Fruit fly (Drosophila melanogaster) whole organism, embryonic: ENCODE data around the gene CHKov1.

Experiments used
- Atf-2 ChIP-seq: fragments of 200-800 bp; sonication (Bioruptor generic); optimal IDR thresholded peaks from 2 replicates; lab custom pipeline; 2016; ENCODE audit warnings: missing biosample characterization, missing genetic modification characterization
- C15 ChIP-seq: fragments of 200-800 bp; sonication (Bioruptor generic); IDR thresholded peaks from 3 replicates; pipeline ENCODE4 v1.3.6; 2022; ENCODE audit warnings: missing biosample characterization, missing genetic modification characterization
- CG10431 ChIP-seq: fragments of 200-800 bp; sonication (Bioruptor generic); optimal IDR thresholded peaks from 3 replicates; lab custom pipeline; 2018; ENCODE audit warnings: missing biosample characterization, mild to moderate bottlenecking, missing genetic modification characterization
- CG13775 ChIP-seq: fragments of 200-800 bp; sonication (Bioruptor generic); optimal IDR thresholded peaks from 3 replicates; lab custom pipeline; 2017; ENCODE audit warnings: missing biosample characterization, mild to moderate bottlenecking, missing genetic modification characterization
- CG14965 ChIP-seq: fragments of 200-800 bp; sonication (Bioruptor generic); optimal IDR thresholded peaks from 2 replicates; lab custom pipeline; 2016; ENCODE audit warnings: missing biosample characterization, missing genetic modification characterization, borderline replicate concordance
- CG15479 ChIP-seq: fragments of 200-800 bp; sonication (Bioruptor generic); optimal IDR thresholded peaks from 3 replicates; lab custom pipeline; 2019; ENCODE audit warnings: missing biosample characterization, mild to moderate bottlenecking, missing genetic modification characterization, moderate library complexity
- CG15696 ChIP-seq: fragments of 200-800 bp; sonication (Bioruptor generic); optimal IDR thresholded peaks from 2 replicates; lab custom pipeline; 2019; ENCODE audit warnings: missing biosample characterization, mild to moderate bottlenecking, missing genetic modification characterization, moderate library complexity
- CG16815 ChIP-seq: fragments of 200-800 bp; sonication (Bioruptor generic); optimal IDR thresholded peaks from 3 replicates; lab custom pipeline; 2017; ENCODE audit warnings: missing biosample characterization, mild to moderate bottlenecking, missing genetic modification characterization
- CG17186 ChIP-seq: fragments of 200-800 bp; sonication (Bioruptor generic); optimal IDR thresholded peaks from 3 replicates; lab custom pipeline; 2017; ENCODE audit warnings: missing biosample characterization, missing genetic modification reagents, missing genetic modification characterization
- CG18262 ChIP-seq: fragments of 200-800 bp; optimal IDR thresholded peaks from 3 replicates; lab custom pipeline; 2019; ENCODE audit warnings: missing biosample characterization, mild to moderate bottlenecking, missing genetic modification characterization, moderate library complexity
- CG18599 ChIP-seq: fragments of 200-800 bp; sonication (Bioruptor generic); optimal IDR thresholded peaks from 3 replicates; lab custom pipeline; 2017; ENCODE audit warnings: missing biosample characterization, missing genetic modification characterization, mild to moderate bottlenecking, moderate library complexity, missing genetic modification reagents
- CG2202 ChIP-seq: fragments of 200-800 bp; sonication (Bioruptor generic); optimal IDR thresholded peaks from 2 replicates; lab custom pipeline; 2018; ENCODE audit warnings: missing biosample characterization, mild to moderate bottlenecking, missing genetic modification characterization
- CG31365 ChIP-seq: fragments of 200-800 bp; sonication (Bioruptor generic); optimal IDR thresholded peaks from 2 replicates; lab custom pipeline; 2018; ENCODE audit warnings: missing biosample characterization, mild to moderate bottlenecking, missing genetic modification characterization
- CG34224 ChIP-seq: fragments of 200-800 bp; sonication (Bioruptor generic); IDR thresholded peaks from 3 replicates; pipeline ENCODE4 v1.3.6; 2022; ENCODE audit warnings: missing biosample characterization, missing genetic modification characterization; ENCODE audit not compliant: partially characterized antibody
- CG34376 ChIP-seq: fragments of 200-800 bp; sonication (Bioruptor generic); optimal IDR thresholded peaks from 2 replicates; lab custom pipeline; 2018; ENCODE audit warnings: missing biosample characterization, mild to moderate bottlenecking, missing genetic modification characterization
- CG34422 ChIP-seq: fragments of 200-800 bp; sonication (Bioruptor generic); IDR thresholded peaks from 3 replicates; pipeline ENCODE4 v1.3.6; 2022; ENCODE audit warnings: missing biosample characterization, missing genetic modification characterization
- CG43689 ChIP-seq: fragments of 200-800 bp; sonication (Bioruptor generic); IDR thresholded peaks from 2 replicates; pipeline ENCODE4 v1.3.6; 2022; ENCODE audit warnings: missing biosample characterization, missing genetic modification characterization
- CG4820 ChIP-seq: fragments of 200-800 bp; sonication (Bioruptor generic); optimal IDR thresholded peaks from 3 replicates; lab custom pipeline; 2016; ENCODE audit warnings: missing biosample characterization, missing genetic modification characterization
- CG5245 ChIP-seq: fragments of 200-800 bp; sonication (Bioruptor generic); optimal IDR thresholded peaks from 3 replicates; lab custom pipeline; 2016; ENCODE audit warnings: missing biosample characterization, missing genetic modification characterization
- CG6254 ChIP-seq: fragments of 200-800 bp; sonication (Bioruptor generic); optimal IDR thresholded peaks from 3 replicates; lab custom pipeline; 2017; ENCODE audit warnings: mild to moderate bottlenecking, missing biosample characterization, missing genetic modification reagents, missing genetic modification characterization
- CG6683 ChIP-seq: fragments of 200-800 bp; sonication (Bioruptor generic); optimal IDR thresholded peaks from 2 replicates; lab custom pipeline; 2017; ENCODE audit warnings: missing biosample characterization, mild to moderate bottlenecking, missing genetic modification characterization, missing genetic modification reagents
- CG9609 ChIP-seq: fragments of 200-800 bp; sonication (Bioruptor generic); optimal IDR thresholded peaks from 3 replicates; lab custom pipeline; 2016; ENCODE audit warnings: missing biosample characterization, missing genetic modification characterization
- CTCF ChIP-seq: fragments of 200-800 bp; sonication (Bioruptor generic); optimal IDR thresholded peaks from 2 replicates; lab custom pipeline; 2017; ENCODE audit warnings: missing biosample characterization, mild to moderate bottlenecking, missing genetic modification characterization, moderate library complexity
- Dek ChIP-seq: fragments of 200-800 bp; sonication (Bioruptor generic); optimal IDR thresholded peaks from 3 replicates; lab custom pipeline; 2019; ENCODE audit warnings: missing biosample characterization, mild to moderate bottlenecking, missing genetic modification characterization, moderate library complexity
- Doc3 ChIP-seq: fragments of 200-800 bp; sonication (Bioruptor generic); IDR thresholded peaks from 3 replicates; pipeline ENCODE4 v1.3.6; 2022; ENCODE audit warnings: missing biosample characterization, missing genetic modification characterization; ENCODE audit not compliant: partially characterized antibody
- Ets65A ChIP-seq: fragments of 200-800 bp; sonication (Bioruptor generic); peaks from one replicate; lab custom pipeline; 2016; ENCODE audit warnings: missing biosample characterization, missing genetic modification characterization
- Fer3 ChIP-seq: fragments of 200-800 bp; sonication (Bioruptor generic); optimal IDR thresholded peaks from 2 replicates; lab custom pipeline; 2018; ENCODE audit warnings: missing biosample characterization, mild to moderate bottlenecking, missing genetic modification characterization, moderate library complexity
- Rfx ChIP-seq: fragments of 200-800 bp; sonication (Bioruptor generic); IDR thresholded peaks from 2 replicates; pipeline ENCODE4 v1.3.6; 2022; ENCODE audit warnings: missing biosample characterization, missing genetic modification characterization
- Scr ChIP-seq: fragments of 200-800 bp; sonication (Bioruptor generic); IDR thresholded peaks from 2 replicates; pipeline ENCODE4 v1.3.6; 2022; ENCODE audit warnings: missing biosample characterization, missing genetic modification characterization; ENCODE audit not compliant: partially characterized antibody
- bbx ChIP-seq: fragments of 200-800 bp; sonication (Bioruptor generic); IDR thresholded peaks from 2 replicates; pipeline ENCODE4 v1.3.6; 2022; ENCODE audit warnings: missing biosample characterization, missing genetic modification characterization; ENCODE audit not compliant: partially characterized antibody
- cas ChIP-seq: fragments of 200-800 bp; sonication (Bioruptor generic); IDR thresholded peaks from 2 replicates; pipeline ENCODE4 v1.3.6; 2022; ENCODE audit warnings: missing biosample characterization, missing genetic modification characterization
- chinmo ChIP-seq: fragments of 200-800 bp; sonication (Bioruptor generic); IDR thresholded peaks from 4 replicates; pipeline ENCODE4 v1.3.6; 2022; ENCODE audit warnings: missing biosample characterization, missing genetic modification characterization; ENCODE audit not compliant: partially characterized antibody
- ci ChIP-seq: fragments of 200-800 bp; sonication (Bioruptor generic); IDR thresholded peaks from 3 replicates; pipeline ENCODE4 v1.3.6; 2022; ENCODE audit warnings: missing biosample characterization, missing genetic modification characterization
- dimm ChIP-seq: fragments of 200-800 bp; sonication (Bioruptor generic); IDR thresholded peaks from 2 replicates; pipeline ENCODE4 v1.3.6; 2022; ENCODE audit warnings: missing biosample characterization, missing genetic modification characterization
- esg ChIP-seq: fragments of 200-800 bp; sonication (Bioruptor generic); conservative IDR thresholded peaks from 2 replicates; pipeline ENCODE4 v1.3.6; 2022; ENCODE audit warnings: missing biosample characterization, missing genetic modification characterization
- eyg ChIP-seq: fragments of 200-800 bp; sonication (Bioruptor generic); optimal IDR thresholded peaks from 3 replicates; lab custom pipeline; 2016; ENCODE audit warnings: missing biosample characterization, missing genetic modification characterization
- fu2 ChIP-seq: fragments of 200-800 bp; sonication (Bioruptor generic); optimal IDR thresholded peaks from 2 replicates; lab custom pipeline; 2016; ENCODE audit warnings: missing biosample characterization, missing genetic modification characterization
- gfzf ChIP-seq: fragments of 200-800 bp; sonication (Bioruptor generic); optimal IDR thresholded peaks from 2 replicates; lab custom pipeline; 2016; ENCODE audit warnings: missing biosample characterization, mild to moderate bottlenecking, missing genetic modification characterization, moderate library complexity
- jigr1 ChIP-seq: fragments of 200-800 bp; sonication (Bioruptor generic); IDR thresholded peaks from 3 replicates; pipeline ENCODE4 v1.3.6; 2022; ENCODE audit warnings: missing biosample characterization, missing genetic modification characterization
- kay ChIP-seq: fragments of 200-800 bp; sonication (Bioruptor generic); optimal IDR thresholded peaks from 2 replicates; lab custom pipeline; 2016; ENCODE audit warnings: missing biosample characterization, missing genetic modification characterization
- lbe ChIP-seq: fragments of 200-800 bp; sonication (Bioruptor generic); optimal IDR thresholded peaks from 2 replicates; lab custom pipeline; 2016; ENCODE audit warnings: missing biosample characterization, mild to moderate bottlenecking, missing genetic modification characterization
- mirr ChIP-seq: fragments of 200-800 bp; sonication (Bioruptor generic); optimal IDR thresholded peaks from 3 replicates; lab custom pipeline; 2018; ENCODE audit warnings: missing biosample characterization, mild to moderate bottlenecking, missing genetic modification characterization
- mld ChIP-seq: fragments of 200-800 bp; sonication (Bioruptor generic); IDR thresholded peaks from 3 replicates; pipeline ENCODE4 v1.3.6; 2022; ENCODE audit warnings: missing biosample characterization, missing genetic modification characterization; ENCODE audit not compliant: partially characterized antibody
- pfk ChIP-seq: fragments of 200-800 bp; sonication (Bioruptor generic); optimal IDR thresholded peaks from 2 replicates; lab custom pipeline; 2018; ENCODE audit warnings: missing biosample characterization, mild to moderate bottlenecking, missing genetic modification characterization, moderate library complexity
- ro ChIP-seq: fragments of 200-800 bp; sonication (Bioruptor generic); IDR thresholded peaks from 2 replicates; pipeline ENCODE4 v1.3.6; 2022; ENCODE audit warnings: missing biosample characterization, missing genetic modification characterization
- seq ChIP-seq: fragments of 200-800 bp; sonication (Bioruptor generic); IDR thresholded peaks from 2 replicates; pipeline ENCODE4 v1.3.6; 2022; ENCODE audit warnings: missing biosample characterization, missing genetic modification characterization
- sr ChIP-seq: fragments of 200-800 bp; sonication (Bioruptor generic); IDR thresholded peaks from 3 replicates; pipeline ENCODE4 v1.3.6; 2022; ENCODE audit warnings: missing biosample characterization, missing genetic modification characterization
- tap ChIP-seq: fragments of 200-800 bp; optimal IDR thresholded peaks from 3 replicates; lab custom pipeline; 2019; ENCODE audit warnings: missing biosample characterization, mild to moderate bottlenecking, missing genetic modification characterization, moderate library complexity
- unpg ChIP-seq: fragments of 200-800 bp; sonication (Bioruptor generic); optimal IDR thresholded peaks from 3 replicates; lab custom pipeline; 2018; ENCODE audit warnings: missing biosample characterization, mild to moderate bottlenecking, missing genetic modification characterization, moderate library complexity
- zfh2 ChIP-seq: fragments of 200-800 bp; sonication (Bioruptor generic); optimal IDR thresholded peaks from 2 replicates; lab custom pipeline; 2016; ENCODE audit warnings: missing biosample characterization, missing genetic modification characterization

Gene CHKov1

DNA sequence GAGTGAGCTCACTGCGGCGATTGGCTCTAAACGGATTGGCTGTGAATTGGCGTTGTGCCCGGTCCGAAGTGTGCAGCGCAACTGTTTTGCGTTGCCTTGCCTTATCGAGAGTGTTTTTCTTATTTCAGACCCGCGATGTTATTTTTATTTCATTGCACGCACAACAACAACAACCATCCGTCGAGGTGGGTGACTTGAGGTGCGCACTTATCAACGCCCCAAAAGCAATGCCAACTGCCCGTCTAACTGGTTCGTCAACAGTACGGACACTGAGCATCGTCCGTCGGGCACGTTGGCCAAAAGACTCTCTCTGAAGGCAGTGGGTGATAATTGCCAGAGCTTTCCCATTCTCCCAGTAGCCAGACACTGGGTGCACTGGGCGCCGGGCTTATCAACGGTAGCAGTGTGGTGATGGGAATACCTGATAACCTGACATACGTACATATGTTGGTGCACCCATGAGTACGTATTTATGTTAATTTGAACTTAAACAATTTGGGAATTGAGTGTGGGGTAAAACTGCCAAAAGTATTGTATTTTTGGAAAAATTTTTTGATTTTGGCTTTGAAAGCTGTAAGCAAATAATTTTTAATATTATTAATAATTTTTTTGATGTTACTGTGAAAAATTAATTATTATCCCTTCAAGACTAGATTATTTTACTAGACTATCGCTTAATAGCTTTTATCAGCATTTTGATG lies 33.6 kb downstream of the CHKov1 start, which contains the start of gene CG31102 (continued):
- TF ChIP-seq CG14965 (GFP tag; lab: Kevin White, UChicago) (no peak), CG10431 (no peak), CG17186 (GFP tag; lab: Kevin White, UChicago) (no peak), seq (no peak), unpg (GFP tag; lab: Kevin White, UChicago) (no peak), CG13775 (GFP tag; lab: Kevin White, UChicago) (no peak), pfk (GFP tag; lab: Kevin White, UChicago) (no peak), Rfx (0 out of 2 replicates have a peak, but pooled peaks have one; percentile 12), chinmo (GFP tag; lab: Robert Waterston, UW) (peak; percentile 85; the same call in 3 of the 4 replicates), CG15479 (GFP tag; lab: Kevin White, UChicago) (no peak), Scr (GFP tag; lab: Robert Waterston, UW) (no peak), CG2202 (tag; lab: Kevin White, UChicago) (no peak), CG16815 (GFP tag; lab: Kevin White, UChicago) (no peak), CG4820 (GFP tag; lab: Kevin White, UChicago) (no peak), CG34224 (GFP tag; lab: Robert Waterston, UW) (no peak), ci (GFP tag; lab: Robert Waterston, UW) (0 out of 3 replicates have a peak, but pooled peaks have one; percentile 39), CG43689 (GFP tag; lab: Robert Waterston, UW) (no peak), CG18599 (peak; percentile 13), CG9609 (no peak), esg (GFP tag; lab: Robert Waterston, UW) (no peak), CG6683 (GFP tag; lab: Kevin White, UChicago) (no peak), zfh2 (no peak), CG6254 (GFP tag; lab: Kevin White, UChicago) (no peak), tap (tag; lab: Kevin White, UChicago) (no peak), lbe (peak; percentile 24), mirr (peak; percentile 28), CG15696 (no peak), gfzf (GFP tag; lab: Kevin White, UChicago) (no peak), fu2 (GFP tag; lab: Kevin White, UChicago) (no peak), CG5245 (GFP tag; lab: Kevin White, UChicago) (no peak), bbx (GFP tag; lab: Robert Waterston, UW) (no peak), C15 (GFP tag; lab: Robert Waterston, UW) (no peak), ro (no peak), cas (GFP tag; lab: Robert Waterston, UW) (no peak), Atf-2 (GFP tag; lab: Kevin White, UChicago) (no peak), Doc3 (GFP tag; lab: Robert Waterston, UW) (no peak), Ets65A (GFP tag; lab: Kevin White, UChicago) (peak; percentile 58), CG31365 (tag; lab: Kevin White, UChicago) (no peak), CG18262 (tag; lab: Kevin White, UChicago) (no peak), dimm (GFP tag; lab: Robert Waterston, UW) (no peak), mld (GFP tag; lab: Robert Waterston, UW) (no peak), CG34376 (GFP tag; lab: Kevin White, UChicago) (peak; percentile 11), CTCF (no peak), kay (GFP tag; lab: Kevin White, UChicago) (no peak), CG34422 (GFP tag; lab: Robert Waterston, UW) (0 out of 3 replicates have a peak, but pooled peaks have one; percentile 18), Dek (tag; lab: Kevin White, UChicago) (no peak), sr (GFP tag; lab: Robert Waterston, UW) (no peak), Fer3 (no peak), eyg (GFP tag; lab: Kevin White, UChicago) (no peak), jigr1 (GFP tag; lab: Robert Waterston, UW) (no peak)
